Worm (Caenorhabditis elegans): Measurements from ENCODE around the gene gphr-2.

The gphr-2 gene

ce11 chrX:14307667-14308066 is at the start of gene gphr-2:
Gene gphr-2, minus strand, starts transcription at chrX:14307767.
- TF ChIP-seq che-1 (tag; optimal IDR thresholded peaks at IDR 0.05) (no peak), npax-4 (tag; optimal IDR thresholded peaks at IDR 0.05) (no peak), ceh-9 (tag; optimal IDR thresholded peaks at IDR 0.05) (no peak), sox-2 (GFP tag; IDR thresholded peaks at IDR 0.05) (no peak), ceh-48 (tag; optimal IDR thresholded peaks at IDR 0.05) (no peak), ets-4 (tag; optimal IDR thresholded peaks at IDR 0.05) (no peak), hlh-8 (tag; optimal IDR thresholded peaks at IDR 0.05) (no peak), ceh-34 (tag; optimal IDR thresholded peaks at IDR 0.05) (no peak), dmd-4 (tag; optimal IDR thresholded peaks at IDR 0.05; ENCODE audit: borderline replicate concordance) (no peak), lim-6 (tag; optimal IDR thresholded peaks at IDR 0.05) (no peak), elt-2 (tag; optimal IDR thresholded peaks at IDR 0.05) (no peak)

- TF ChIP-seq ets-4 (tag; optimal IDR thresholded peaks at IDR 0.05) (no peak), unc-42 (tag; optimal IDR thresholded peaks at IDR 0.05) (peak; percentile 100)
Measured at ce11 chrX:14356683-14357287, 49.2 kb upstream of the gphr-2 start.

- TF ChIP-seq hlh-6 (tag; optimal IDR thresholded peaks at IDR 0.05) (no peak), fkh-10 (GFP tag; optimal IDR thresholded peaks at IDR 0.05) (no peak), C38D4.7 (GFP tag; optimal IDR thresholded peaks at IDR 0.05) (no peak), ref-2 (tag; optimal IDR thresholded peaks at IDR 0.05) (no peak), ceh-2 (tag; optimal IDR thresholded peaks at IDR 0.05) (no peak), ceh-19 (GFP tag; optimal IDR thresholded peaks at IDR 0.05) (no peak), nhr-232 (tag; optimal IDR thresholded peaks at IDR 0.05) (no peak), mec-3 (tag; optimal IDR thresholded peaks at IDR 0.05; ENCODE audit: borderline replicate concordance) (no peak), ceh-48 (tag; optimal IDR thresholded peaks at IDR 0.05) (no peak), ceh-31 (tag; optimal IDR thresholded peaks at IDR 0.05) (no peak), zip-5 (tag; optimal IDR thresholded peaks at IDR 0.05) (no peak), pha-4 (tag; optimal IDR thresholded peaks at IDR 0.05) (no peak), lin-11 (tag; optimal IDR thresholded peaks at IDR 0.05) (no peak), syd-9 (tag; optimal IDR thresholded peaks at IDR 0.05) (no peak), nfya-1 (tag; optimal IDR thresholded peaks at IDR 0.05) (no peak), ztf-16 (tag; optimal IDR thresholded peaks at IDR 0.05) (no peak), K02D7.2 (tag; optimal IDR thresholded peaks at IDR 0.05) (no peak), C08G9.2 (tag; optimal IDR thresholded peaks at IDR 0.05) (no peak), pros-1 (tag; optimal IDR thresholded peaks at IDR 0.05) (no peak)
Measured at ce11 chrX:14355034-14355433, 47.5 kb upstream of the gphr-2 start.

- TF ChIP-seq nhr-232 (tag; optimal IDR thresholded peaks at IDR 0.05) (no peak), ceh-31 (tag; optimal IDR thresholded peaks at IDR 0.05) (no peak), K02D7.2 (tag; optimal IDR thresholded peaks at IDR 0.05) (no peak), zip-5 (tag; optimal IDR thresholded peaks at IDR 0.05) (no peak), gmeb-2 (tag; optimal IDR thresholded peaks at IDR 0.05) (no peak), ahr-1 (tag; optimal IDR thresholded peaks at IDR 0.05) (no peak), dve-1 (tag; optimal IDR thresholded peaks at IDR 0.05) (no peak), hlh-6 (tag; optimal IDR thresholded peaks at IDR 0.05) (no peak), hlh-13 (GFP tag; optimal IDR thresholded peaks at IDR 0.05) (no peak), C38D4.7 (GFP tag; optimal IDR thresholded peaks at IDR 0.05) (no peak), fax-1 (tag; optimal IDR thresholded peaks at IDR 0.05) (no peak)
Measured at ce11 chrX:14349690-14350168, 42.2 kb upstream of the gphr-2 start, which contains the start of gene wdr-5.2. Gene wdr-5.2, plus strand, starts transcription at chrX:14350118.
